Worm (Caenorhabditis elegans) whole organism, L1 larva: ENCODE measurements around the gene Y102E9.5.

Experiments
- ceh-82 ChIP-seq, 3 experiments: fragments of 150-350 bp in 1 of 3; sonication (generic microtip) in 2 of 3; optimal IDR thresholded peaks; 2 replicates each; lab custom pipeline; 2014 to 2017; ENCODE audit warnings: missing biosample characterization in 3 of 3, missing genetic modification characterization in 3 of 3
- fos-1 ChIP-seq: fragments of 150-350 bp; optimal IDR thresholded peaks from 2 replicates; lab custom pipeline; 2014; ENCODE audit warnings: missing biosample characterization, missing genetic modification characterization
- skn-1 ChIP-seq: fragments of 150-350 bp; optimal IDR thresholded peaks from 2 replicates; lab custom pipeline; 2014; ENCODE audit warnings: missing biosample characterization, missing genetic modification characterization

- TF ChIP-seq fos-1 (no peak), skn-1 (tag; lab: Kevin White, UChicago) (no peak), ceh-82 (tag; optimal IDR thresholded peaks at IDR 0.05; lab: Kevin White, UChicago) (no peak)
These were observed 49.1 kb downstream of the Y102E9.5 start for ce11 chrIII:6680963-6681362.
